Fruit fly (Drosophila melanogaster) whole organism, embryonic: ENCODE measurements around the gene EMC6.

Experiments
- Abd-B ChIP-seq: fragments of 200-800 bp; sonication (Bioruptor generic); optimal IDR thresholded peaks from 2 replicates; lab custom pipeline; 2018; ENCODE audit warnings: missing biosample characterization, mild to moderate bottlenecking, missing genetic modification characterization, moderate library complexity
- B-H2 ChIP-seq: fragments of 200-800 bp; sonication (Bioruptor generic); optimal IDR thresholded peaks from 2 replicates; lab custom pipeline; 2018; ENCODE audit warnings: missing biosample characterization, mild to moderate bottlenecking, missing genetic modification characterization
- Bdp1 ChIP-seq: fragments of 200-800 bp; sonication (Bioruptor generic); optimal IDR thresholded peaks from 3 replicates; lab custom pipeline; 2016; ENCODE audit warnings: missing biosample characterization, missing genetic modification characterization
- CG10267 ChIP-seq: fragments of 200-800 bp; sonication (Bioruptor generic); optimal IDR thresholded peaks from 2 replicates; lab custom pipeline; 2018; ENCODE audit warnings: missing biosample characterization, mild to moderate bottlenecking, missing genetic modification characterization, moderate library complexity
- CG10654 ChIP-seq: fragments of 200-800 bp; sonication (Bioruptor generic); optimal IDR thresholded peaks from 2 replicates; lab custom pipeline; 2016; ENCODE audit warnings: missing biosample characterization, missing genetic modification characterization
- CG11398 ChIP-seq: fragments of 200-800 bp; sonication (Bioruptor generic); optimal IDR thresholded peaks from 2 replicates; lab custom pipeline; 2016; ENCODE audit warnings: missing biosample characterization, missing genetic modification characterization
- CG11560 ChIP-seq: fragments of 200-800 bp; sonication (Bioruptor generic); IDR thresholded peaks from 3 replicates; pipeline ENCODE4 v1.3.6; 2022; ENCODE audit warnings: missing biosample characterization, missing genetic modification characterization
- CG12236 ChIP-seq: fragments of 200-800 bp; sonication (Bioruptor generic); optimal IDR thresholded peaks from 2 replicates; lab custom pipeline; 2016; ENCODE audit warnings: missing biosample characterization, missing genetic modification characterization
- CG12744 ChIP-seq: fragments of 200-800 bp; sonication (Bioruptor generic); optimal IDR thresholded peaks from 2 replicates; lab custom pipeline; 2016; ENCODE audit warnings: missing biosample characterization, missing genetic modification characterization
- CG12769 ChIP-seq: fragments of 200-800 bp; sonication (Bioruptor generic); optimal IDR thresholded peaks from 2 replicates; lab custom pipeline; 2019; ENCODE audit warnings: missing biosample characterization, mild to moderate bottlenecking, missing genetic modification characterization, moderate library complexity
- CG14050 ChIP-seq: fragments of 200-800 bp; sonication (Bioruptor generic); IDR thresholded peaks from 3 replicates; pipeline ENCODE4 v1.3.6; 2022; ENCODE audit warnings: missing biosample characterization, missing genetic modification characterization
- CG14667 ChIP-seq: fragments of 200-800 bp; sonication (Bioruptor generic); IDR thresholded peaks from 2 replicates; pipeline ENCODE4 v1.3.6; 2022; ENCODE audit warnings: missing biosample characterization, missing genetic modification characterization
- CG15011 ChIP-seq: fragments of 200-800 bp; sonication (Bioruptor generic); optimal IDR thresholded peaks from 3 replicates; lab custom pipeline; 2018; ENCODE audit warnings: missing biosample characterization, mild to moderate bottlenecking, missing genetic modification characterization
- CG15479 ChIP-seq: fragments of 200-800 bp; sonication (Bioruptor generic); optimal IDR thresholded peaks from 3 replicates; lab custom pipeline; 2019; ENCODE audit warnings: missing biosample characterization, mild to moderate bottlenecking, missing genetic modification characterization, moderate library complexity
- CG16779 ChIP-seq: fragments of 200-800 bp; sonication (Bioruptor generic); IDR thresholded peaks from 2 replicates; pipeline ENCODE4 v1.3.6; 2022; ENCODE audit warnings: missing biosample characterization, missing genetic modification characterization
- CG17385 ChIP-seq: fragments of 200-800 bp; sonication (Bioruptor generic); optimal IDR thresholded peaks from 3 replicates; lab custom pipeline; 2018; ENCODE audit warnings: missing biosample characterization, mild to moderate bottlenecking, missing genetic modification characterization
- CG2712 ChIP-seq: fragments of 200-800 bp; optimal IDR thresholded peaks from 3 replicates; lab custom pipeline; 2019; ENCODE audit warnings: missing biosample characterization, mild to moderate bottlenecking, missing genetic modification characterization, moderate library complexity
- CG3065 ChIP-seq: fragments of 200-800 bp; sonication (Bioruptor generic); optimal IDR thresholded peaks from 2 replicates; lab custom pipeline; 2016; ENCODE audit warnings: missing biosample characterization, missing genetic modification characterization
- CG31388 ChIP-seq: fragments of 200-800 bp; sonication (Bioruptor generic); optimal IDR thresholded peaks from 2 replicates; lab custom pipeline; 2016; ENCODE audit warnings: missing biosample characterization, missing genetic modification characterization
- CG6854 ChIP-seq: fragments of 200-800 bp; sonication (Bioruptor generic); optimal IDR thresholded peaks from 3 replicates; lab custom pipeline; 2017; ENCODE audit warnings: missing biosample characterization, mild to moderate bottlenecking, missing genetic modification characterization
- CG7556 ChIP-seq: fragments of 200-800 bp; sonication (Bioruptor generic); optimal IDR thresholded peaks from 2 replicates; lab custom pipeline; 2017; ENCODE audit warnings: missing biosample characterization, mild to moderate bottlenecking, missing genetic modification characterization
- CG8290 ChIP-seq, 3 experiments: fragments of 200-800 bp; sonication (Bioruptor generic); optimal IDR thresholded peaks; 2 replicates each; lab custom pipeline; 2016 to 2019; ENCODE audit warnings: missing biosample characterization in 3 of 3, missing genetic modification characterization in 3 of 3, mild to moderate bottlenecking in 2 of 3, moderate library complexity in 1 of 3
- CG8478 ChIP-seq: fragments of >200 bp; optimal IDR thresholded peaks from 2 replicates; lab custom pipeline; 2018
- CG9727 ChIP-seq: fragments of 200-800 bp; sonication (Bioruptor generic); optimal IDR thresholded peaks from 3 replicates; lab custom pipeline; 2017; ENCODE audit warnings: missing biosample characterization, mild to moderate bottlenecking, missing genetic modification characterization
- Dref ChIP-seq: fragments of 200-800 bp; sonication (Bioruptor generic); IDR thresholded peaks from 2 replicates; pipeline ENCODE4 v1.3.6; 2022; ENCODE audit warnings: missing biosample characterization, missing genetic modification characterization
- E2f1 ChIP-seq: fragments of 200-800 bp; sonication (Bioruptor generic); IDR thresholded peaks from 2 replicates; pipeline ENCODE4 v1.3.6; 2022; ENCODE audit warnings: missing biosample characterization, missing genetic modification characterization
- Fer1 ChIP-seq: fragments of 200-800 bp; sonication (Bioruptor generic); optimal IDR thresholded peaks from 2 replicates; lab custom pipeline; 2017; ENCODE audit warnings: missing biosample characterization, mild to moderate bottlenecking, missing genetic modification characterization
- H15 ChIP-seq: fragments of 200-800 bp; sonication (Bioruptor generic); IDR thresholded peaks from 3 replicates; pipeline ENCODE4 v1.3.6; 2022; ENCODE audit warnings: missing biosample characterization, missing genetic modification characterization
- Scr ChIP-seq: fragments of 200-800 bp; sonication (Bioruptor generic); IDR thresholded peaks from 2 replicates; pipeline ENCODE4 v1.3.6; 2022; ENCODE audit warnings: missing biosample characterization, missing genetic modification characterization; ENCODE audit not compliant: partially characterized antibody
- Sry-β ChIP-seq: fragments of 200-800 bp; sonication (Bioruptor generic); optimal IDR thresholded peaks from 2 replicates; lab custom pipeline; 2018; ENCODE audit warnings: missing biosample characterization, mild to moderate bottlenecking, missing genetic modification characterization, moderate library complexity
- TFAM ChIP-seq: fragments of 200-800 bp; sonication (Bioruptor generic); optimal IDR thresholded peaks from 2 replicates; lab custom pipeline; 2017; ENCODE audit warnings: missing biosample characterization, missing genetic modification characterization, inconsistent platforms
- Xrp1 ChIP-seq: fragments of 200-800 bp; sonication (Bioruptor generic); IDR thresholded peaks from 2 replicates; pipeline ENCODE4 v1.3.6; 2022; ENCODE audit warnings: missing biosample characterization, missing genetic modification characterization
- YL-1 ChIP-seq: fragments of 200-800 bp; sonication (Bioruptor generic); optimal IDR thresholded peaks from 3 replicates; lab custom pipeline; 2017; ENCODE audit warnings: missing biosample characterization, mild to moderate bottlenecking, missing genetic modification characterization
- al ChIP-seq: fragments of 200-800 bp; sonication (Bioruptor generic); IDR thresholded peaks from 2 replicates; pipeline ENCODE4 v1.3.6; 2022; ENCODE audit warnings: missing biosample characterization, missing genetic modification characterization
- az2 ChIP-seq: fragments of 200-800 bp; sonication (Bioruptor generic); optimal IDR thresholded peaks from 3 replicates; lab custom pipeline; 2016; ENCODE audit warnings: missing biosample characterization, missing genetic modification characterization
- bsh ChIP-seq, 2 experiments: fragments of 200-800 bp; sonication (Bioruptor generic); optimal IDR thresholded peaks; 2 replicates each; lab custom pipeline; 2017 to 2018; ENCODE audit warnings: mild to moderate bottlenecking in 2 of 2, missing biosample characterization in 2 of 2, missing genetic modification characterization in 2 of 2, moderate library complexity in 1 of 2
- croc ChIP-seq: fragments of 200-800 bp; sonication (Bioruptor generic); conservative IDR thresholded peaks from 3 replicates; pipeline ENCODE4 v1.3.6; 2022; ENCODE audit warnings: missing biosample characterization, missing genetic modification characterization
- eyg ChIP-seq: fragments of 200-800 bp; sonication (Bioruptor generic); optimal IDR thresholded peaks from 3 replicates; lab custom pipeline; 2016; ENCODE audit warnings: missing biosample characterization, missing genetic modification characterization
- fd3F ChIP-seq: fragments of 200-800 bp; sonication (Bioruptor generic); optimal IDR thresholded peaks from 2 replicates; lab custom pipeline; 2018; ENCODE audit warnings: missing biosample characterization, mild to moderate bottlenecking, missing genetic modification characterization, moderate library complexity
- gce ChIP-seq: fragments of 200-800 bp; sonication (Bioruptor generic); IDR thresholded peaks from 3 replicates; pipeline ENCODE4 v1.3.6; 2022; ENCODE audit warnings: missing biosample characterization, missing genetic modification characterization
- knrl ChIP-seq: fragments of 200-800 bp; sonication (Bioruptor generic); IDR thresholded peaks from 3 replicates; pipeline ENCODE4 v1.3.6; 2022; ENCODE audit warnings: missing biosample characterization, missing genetic modification characterization; ENCODE audit not compliant: partially characterized antibody
- mirr ChIP-seq: fragments of 200-800 bp; sonication (Bioruptor generic); optimal IDR thresholded peaks from 3 replicates; lab custom pipeline; 2018; ENCODE audit warnings: missing biosample characterization, mild to moderate bottlenecking, missing genetic modification characterization
- nmo ChIP-seq: fragments of 200-800 bp; sonication (Bioruptor generic); optimal IDR thresholded peaks from 2 replicates; lab custom pipeline; 2018; ENCODE audit warnings: missing biosample characterization, mild to moderate bottlenecking, missing genetic modification characterization, moderate library complexity
- peb ChIP-seq: fragments of 200-800 bp; sonication (Bioruptor generic); IDR thresholded peaks from 2 replicates; pipeline ENCODE4 v1.3.6; 2022; ENCODE audit warnings: missing biosample characterization, missing genetic modification characterization
- pho ChIP-seq: fragments of 200-800 bp; sonication (Bioruptor generic); optimal IDR thresholded peaks from 2 replicates; lab custom pipeline; 2016; ENCODE audit warnings: missing biosample characterization, missing genetic modification characterization
- pum ChIP-seq: fragments of 200-800 bp; sonication (Bioruptor generic); optimal IDR thresholded peaks from 2 replicates; lab custom pipeline; 2016; ENCODE audit warnings: missing biosample characterization, missing genetic modification characterization
- sc ChIP-seq, 3 experiments: fragments of >200 bp in 2 of 3; fragments of 200-800 bp in 1 of 3; sonication (Bioruptor generic) in 1 of 3; optimal IDR thresholded peaks; 2 replicates in 2 of 3; 3 replicates in 1 of 3; lab custom pipeline; 2017; ENCODE audit warnings: mild to moderate bottlenecking in 1 of 3, missing biosample characterization in 1 of 3, missing genetic modification characterization in 1 of 3, missing genetic modification reagents in 1 of 3
- sr ChIP-seq: fragments of 200-800 bp; sonication (Bioruptor generic); IDR thresholded peaks from 3 replicates; pipeline ENCODE4 v1.3.6; 2022; ENCODE audit warnings: missing biosample characterization, missing genetic modification characterization
- stc ChIP-seq: fragments of 200-800 bp; sonication (Bioruptor generic); IDR thresholded peaks from 2 replicates; pipeline ENCODE4 v1.3.6; 2022; ENCODE audit warnings: missing biosample characterization, missing genetic modification characterization
- toy ChIP-seq: fragments of 200-800 bp; sonication (Bioruptor generic); IDR thresholded peaks from 2 replicates; pipeline ENCODE4 v1.3.6; 2022; ENCODE audit warnings: missing biosample characterization, missing genetic modification characterization
- unc-4 ChIP-seq: fragments of 200-800 bp; sonication (Bioruptor generic); IDR thresholded peaks from 2 replicates; pipeline ENCODE4 v1.3.6; 2022; ENCODE audit warnings: missing biosample characterization, missing genetic modification characterization; ENCODE audit not compliant: partially characterized antibody

The EMC6 gene

dm6 chr3R:25074558-25074964 lies 49.7 kb upstream of the EMC6 start, which contains the start of the genes shams and CG11920 (continued):
- TF ChIP-seq pho: no peak
- TF ChIP-seq knrl (GFP tag; lab: Robert Waterston, UW): no peak; the same call in 2 of the 3 replicates
- no peak for TF ChIP-seq stc
- TF ChIP-seq sr (GFP tag; lab: Robert Waterston, UW): no peak
- peak; percentile 20 for TF ChIP-seq CG8290 (GFP tag; optimal IDR thresholded peaks at IDR 0.05; lab: Kevin White, UChicago)
- TF ChIP-seq CG8290 (tag; optimal IDR thresholded peaks at IDR 0.05; lab: Kevin White, UChicago): peak in 1 of 2 experiments; percentile 16
- TF ChIP-seq CG14667 (GFP tag; lab: Robert Waterston, UW): no peak
- TF ChIP-seq Scr: peak; percentile 66
- TF ChIP-seq az2 (GFP tag; lab: Kevin White, UChicago): peak; percentile 2
- peak; percentile 82 for TF ChIP-seq YL-1 (GFP tag; lab: Kevin White, UChicago)
- no peak for TF ChIP-seq CG6854 (GFP tag; lab: Kevin White, UChicago)
- no peak for TF ChIP-seq CG3065 (GFP tag; lab: Kevin White, UChicago)
- TF ChIP-seq CG2712 (tag; lab: Kevin White, UChicago): peak; percentile 58
- TF ChIP-seq Dref (GFP tag; lab: Robert Waterston, UW): peak; percentile 71
- no peak for TF ChIP-seq Xrp1 (GFP tag; lab: Robert Waterston, UW)
- no peak for TF ChIP-seq CG12744 (GFP tag; lab: Kevin White, UChicago)
- peak; percentile 2 for TF ChIP-seq CG10654
- TF ChIP-seq CG17385 (GFP tag; lab: Kevin White, UChicago): no peak
- TF ChIP-seq CG10267: peak; percentile 47
- TF ChIP-seq E2f1: no peak
- TF ChIP-seq gce: no peak
- TF ChIP-seq H15 (GFP tag; lab: Robert Waterston, UW): no peak
- TF ChIP-seq mirr (GFP tag; lab: Kevin White, UChicago): no peak
- no peak for TF ChIP-seq eyg
- no peak for TF ChIP-seq CG9727
- peak; percentile 51 for TF ChIP-seq nmo
- TF ChIP-seq Sry-β (GFP tag; lab: Kevin White, UChicago): no peak
- no peak for TF ChIP-seq CG7556
- no peak for TF ChIP-seq TFAM
- no peak for TF ChIP-seq croc (GFP tag; lab: Robert Waterston, UW)
- TF ChIP-seq CG12236 (GFP tag; lab: Kevin White, UChicago): no peak
- no peak for TF ChIP-seq Abd-B
- no peak for TF ChIP-seq CG15011 (GFP tag; lab: Kevin White, UChicago)
- no peak for TF ChIP-seq CG15479 (GFP tag; lab: Kevin White, UChicago)
- TF ChIP-seq CG8478: no peak
- no peak for TF ChIP-seq CG14050
- no peak for TF ChIP-seq CG31388 (GFP tag; lab: Kevin White, UChicago)
- TF ChIP-seq unc-4 (GFP tag; lab: Robert Waterston, UW): peak; percentile 67
- TF ChIP-seq B-H2 (GFP tag; lab: Kevin White, UChicago): no peak
- TF ChIP-seq CG11398 (GFP tag; lab: Kevin White, UChicago): no peak
- no peak for TF ChIP-seq CG12769 (tag; lab: Kevin White, UChicago)
- no peak for TF ChIP-seq CG16779
- no peak for TF ChIP-seq peb (GFP tag; lab: Robert Waterston, UW)
- TF ChIP-seq CG11560 (tag; lab: Robert Waterston, UW): no peak
- TF ChIP-seq Bdp1 (GFP tag; lab: Kevin White, UChicago): no peak
- TF ChIP-seq al (GFP tag; lab: Robert Waterston, UW): no peak
- no peak for TF ChIP-seq pum (GFP tag; lab: Kevin White, UChicago)
- peak in 1 of 2 experiments; percentile 36 for TF ChIP-seq bsh (GFP tag; optimal IDR thresholded peaks at IDR 0.05; lab: Kevin White, UChicago)
- TF ChIP-seq Fer1: no peak
- TF ChIP-seq toy (GFP tag; lab: Robert Waterston, UW): no peak
- TF ChIP-seq sc (optimal IDR thresholded peaks at IDR 0.05; lab: Kevin White, UChicago): no peak
- no peak for TF ChIP-seq sc (GFP tag; optimal IDR thresholded peaks at IDR 0.05; lab: Kevin White, UChicago)
- TF ChIP-seq fd3F (GFP tag; lab: Kevin White, UChicago): no peak
